Fruit fly (Drosophila melanogaster): ENCODE results near the gene mRpS34.
A peak's percentile ranks its signal among the peaks of the same experiment; 100 is the strongest.

mRpS34 gene

DNA sequence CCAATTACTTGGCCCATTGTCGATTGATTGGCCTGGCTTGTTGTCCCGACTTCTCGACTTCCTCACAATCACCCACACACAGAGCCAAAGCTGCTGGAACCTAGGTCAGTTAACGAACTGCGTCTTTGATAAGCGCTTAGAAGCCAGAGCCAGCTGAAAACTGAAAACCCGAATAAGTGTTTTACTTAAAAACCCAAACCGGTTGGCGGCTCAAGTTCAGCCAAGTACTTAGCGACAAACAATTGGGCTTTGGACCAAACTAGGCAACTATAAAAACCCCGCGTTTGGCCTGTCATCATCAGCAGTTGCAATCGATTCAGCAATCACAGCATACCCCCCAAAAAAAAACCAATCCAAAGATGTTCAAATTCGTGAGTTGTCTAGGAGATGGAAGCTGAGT lies 24.5 kb upstream of the mRpS34 start, which contains the start of gene CG13059:
TSS of gene CG13059 (plus strand) at position 301 of the 400 bp plus-strand sequence.
- TF ChIP-seq CG3847 (GFP tag; IDR thresholded peaks at IDR 0.05): no peak
- no peak for TF ChIP-seq sima (GFP tag; optimal IDR thresholded peaks at IDR 0.05)
- no peak for TF ChIP-seq CG9437 (GFP tag; optimal IDR thresholded peaks at IDR 0.05)
- TF ChIP-seq CkIIα-i1 (GFP tag; IDR thresholded peaks at IDR 0.05): no peak
- no peak for TF ChIP-seq CG4424 (GFP tag; optimal IDR thresholded peaks at IDR 0.05)
- TF ChIP-seq HmgZ (tag; optimal IDR thresholded peaks at IDR 0.05): no peak
- TF ChIP-seq CG14710 (tag; optimal IDR thresholded peaks at IDR 0.05): no peak
- no peak for TF ChIP-seq Ssrp (tag; optimal IDR thresholded peaks at IDR 0.05)

dm6 chr3L:16326657-16327056 lies 21.2 kb upstream of the mRpS34 start, which contains the start of the genes CG13040 and CG13039:
TSS of gene CG13040 (minus strand) at chr3L:16326757.
TSS of gene CG13039 (minus strand) at chr3L:16326762.
- TF ChIP-seq cato (GFP tag; optimal IDR thresholded peaks at IDR 0.05; ENCODE audit: borderline replicate concordance): no peak

DNA sequence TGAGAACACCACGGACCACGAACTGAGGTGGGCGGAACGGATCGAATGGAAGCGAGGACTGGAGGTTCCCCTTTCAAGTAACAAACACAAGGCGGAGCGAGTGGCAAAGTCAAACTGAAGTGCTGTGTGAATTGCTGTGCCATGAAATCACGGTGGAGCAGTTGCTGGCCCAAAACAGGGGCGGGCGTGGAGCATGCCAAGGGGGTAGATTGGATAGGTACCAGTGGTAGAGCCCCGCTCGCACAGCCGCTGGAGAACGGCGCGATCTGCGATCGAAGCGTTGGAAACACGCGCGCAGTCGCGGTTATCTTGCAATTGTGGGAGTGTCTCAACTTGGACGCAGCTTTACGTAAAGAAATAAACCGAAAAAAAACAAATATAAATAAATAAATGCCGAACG lies 20.1 kb upstream of the mRpS34 start, which contains the start of gene CG13038:
TSS of gene CG13038 (minus strand) at position 118 of the 400 bp plus-strand sequence.
- TF ChIP-seq tx (GFP tag; optimal IDR thresholded peaks at IDR 0.05) (no peak), Dref (GFP tag; IDR thresholded peaks at IDR 0.05) (0 out of 2 replicates have a peak, but pooled peaks have one; percentile 13), onecut (GFP tag; IDR thresholded peaks at IDR 0.05) (no peak), vfl (GFP tag; optimal IDR thresholded peaks at IDR 0.05) (no peak), mam (GFP tag; optimal IDR thresholded peaks at IDR 0.05) (no peak), CG8290 (GFP tag; optimal IDR thresholded peaks at IDR 0.05) (no peak), CG8290 (tag; optimal IDR thresholded peaks at IDR 0.05) (peak in 1 of 2 experiments; percentile 40), CG14441 (GFP tag; IDR thresholded peaks at IDR 0.05) (peak; percentile 57), kni (GFP tag; optimal IDR thresholded peaks at IDR 0.05) (no peak), NFAT (GFP tag; IDR thresholded peaks at IDR 0.05) (peak; percentile 39; the same call in 1 of the 2 replicates), Mrtf (GFP tag; IDR thresholded peaks at IDR 0.05) (0 out of 3 replicates have a peak, but pooled peaks have one; percentile 29), CG14667 (GFP tag; IDR thresholded peaks at IDR 0.05) (no peak), dmrt11E (tag; optimal IDR thresholded peaks at IDR 0.05) (no peak), Rfx (GFP tag; IDR thresholded peaks at IDR 0.05) (peak; percentile 48; the same call in 1 of the 2 replicates), ase (GFP tag; IDR thresholded peaks at IDR 0.05) (0 out of 3 replicates have a peak, but pooled peaks have one; percentile 18), CG10209 (GFP tag; optimal IDR thresholded peaks at IDR 0.05) (no peak), CG11456 (GFP tag; IDR thresholded peaks at IDR 0.05) (0 out of 3 replicates have a peak, but pooled peaks have one; percentile 24), sqz (GFP tag; optimal IDR thresholded peaks at IDR 0.05) (peak; percentile 6), lmd (GFP tag; IDR thresholded peaks at IDR 0.05) (peak; percentile 13; the same call in 1 of the 2 replicates), Ets65A (GFP tag) (peak; percentile 75), usp (GFP tag; optimal IDR thresholded peaks at IDR 0.05) (no peak), Jarid2 (GFP tag; optimal IDR thresholded peaks at IDR 0.05) (no peak), pnt (GFP tag; optimal IDR thresholded peaks at IDR 0.05) (no peak), Med (GFP tag) (peak; percentile 34), CG11085 (GFP tag; IDR thresholded peaks at IDR 0.05) (0 out of 2 replicates have a peak, but pooled peaks have one; percentile 35), YL-1 (GFP tag; optimal IDR thresholded peaks at IDR 0.05) (no peak), CG9437 (GFP tag; optimal IDR thresholded peaks at IDR 0.05) (no peak), CG6854 (GFP tag; optimal IDR thresholded peaks at IDR 0.05) (no peak), pan (optimal IDR thresholded peaks at IDR 0.05) (no peak), pan (GFP tag; optimal IDR thresholded peaks at IDR 0.05 in 1 of 2, IDR thresholded peaks at IDR 0.05 in 1 of 2) (peak in 1 of 2 experiments; percentile 9), sd (tag; optimal IDR thresholded peaks at IDR 0.05) (peak; percentile 26), Dip2 (GFP tag; IDR thresholded peaks at IDR 0.05) (no peak), maf-S (GFP tag; optimal IDR thresholded peaks at IDR 0.05) (no peak), CG6175 (GFP tag; IDR thresholded peaks at IDR 0.05) (0 out of 3 replicates have a peak, but pooled peaks have one; percentile 23), ci (GFP tag; IDR thresholded peaks at IDR 0.05) (0 out of 3 replicates have a peak, but pooled peaks have one; percentile 19), bowl (GFP tag; IDR thresholded peaks at IDR 0.05) (0 out of 2 replicates have a peak, but pooled peaks have one; percentile 10), CG32532 (GFP tag; IDR thresholded peaks at IDR 0.05) (peak; percentile 48)
